Worm (Caenorhabditis elegans) whole organism, L4 larva: Measurements from ENCODE around the gene col-38.

Experiments used
- ceh-28 ChIP-seq: fragments of 150-350 bp; optimal IDR thresholded peaks from 2 replicates; lab custom pipeline; 2014; ENCODE audit warnings: missing biosample characterization, missing genetic modification reagents, missing genetic modification characterization
- dpl-1 ChIP-seq: fragments of 150-350 bp; optimal IDR thresholded peaks from 2 replicates; lab custom pipeline; 2014; ENCODE audit warnings: missing biosample characterization, missing genetic modification reagents, missing genetic modification characterization
- hmg-1.1 ChIP-seq: fragments of 200-800 bp; sonication (Bioruptor generic); IDR thresholded peaks from 2 replicates; pipeline ENCODE4 v1.3.6; 2022; ENCODE audit warnings: missing genetic modification reagents, missing genetic modification characterization, missing compliant biosample characterization
- madf-5 ChIP-seq, 2 experiments: fragments of 200-800 bp; sonication (Bioruptor generic); IDR thresholded peaks; 2 replicates each; pipeline ENCODE4 v1.3.6; 2022; ENCODE audit warnings: missing compliant biosample characterization in 2 of 2, missing genetic modification characterization in 2 of 2
- mdl-1 ChIP-seq, 2 experiments: fragments of 150-350 bp in 1 of 2; sonication (generic microtip) in 1 of 2; optimal IDR thresholded peaks; 2 replicates each; lab custom pipeline; 2014 to 2017; ENCODE audit warnings: missing biosample characterization in 2 of 2, missing genetic modification characterization in 2 of 2
- nhr-28 ChIP-seq: fragments of 150-350 bp; optimal IDR thresholded peaks from 2 replicates; lab custom pipeline; 2014; ENCODE audit warnings: missing biosample characterization, missing genetic modification characterization
- pha-4 ChIP-seq, 2 experiments: fragments of 150-350 bp in 1 of 2; fragments of 200-800 bp in 1 of 2; sonication (Bioruptor generic) in 1 of 2; IDR thresholded peaks in 1 of 2; optimal IDR thresholded peaks in 1 of 2; 2 replicates each; pipeline versions ENCODE4 v1.3.6 to Lab custom; 2014 to 2022; ENCODE audit warnings: missing genetic modification characterization in 2 of 2, missing genetic modification reagents in 2 of 2, missing biosample characterization in 1 of 2, missing compliant biosample characterization in 1 of 2
- pqm-1 ChIP-seq: sonication (generic microtip); optimal IDR thresholded peaks from 2 replicates; lab custom pipeline; 2017; ENCODE audit warnings: missing biosample characterization, missing genetic modification characterization
- unc-39 ChIP-seq: sonication (generic microtip); optimal IDR thresholded peaks from 2 replicates; lab custom pipeline; 2017; ENCODE audit warnings: missing biosample characterization, missing genetic modification characterization

- TF ChIP-seq nhr-28 (tag; lab: Kevin White, UChicago) (no peak), mdl-1 (tag; optimal IDR thresholded peaks at IDR 0.05; lab: Kevin White, UChicago) (no peak), hmg-1.1 (no peak), pha-4 (GFP tag; IDR thresholded peaks at IDR 0.05; lab: Robert Waterston, UW) (no peak), pha-4 (tag; optimal IDR thresholded peaks at IDR 0.05; lab: Kevin White, UChicago) (no peak), pqm-1 (no peak), madf-5 (GFP tag; IDR thresholded peaks at IDR 0.05; lab: Robert Waterston, UW) (no peak), unc-39 (no peak), ceh-28 (no peak), dpl-1 (GFP tag; lab: Kevin White, UChicago) (no peak)
Measured at ce11 chrII:8587660-8588230, 18.9 kb upstream of the col-38 start.
